Fruit fly (Drosophila melanogaster): Measurements from ENCODE around the gene CG1806.

dm6 chrX:11987664-11988063 is 19.3 kb upstream of the CG1806 start, which contains the start of gene gd:
- TF ChIP-seq CG6791 (GFP tag; IDR thresholded peaks at IDR 0.05; ENCODE audit: partially characterized antibody) (no peak), CG15073 (GFP tag; optimal IDR thresholded peaks at IDR 0.05) (no peak), CG16779 (GFP tag; IDR thresholded peaks at IDR 0.05) (no peak), ttk (GFP tag; IDR thresholded peaks at IDR 0.05) (no peak), CG18599 (GFP tag; optimal IDR thresholded peaks at IDR 0.05) (no peak)
